Worm (Caenorhabditis elegans) whole organism, L3 larva: ENCODE measurements around the gene F44B9.5.
"Not testable (repeated sequence)": the region's sequence is repeated elsewhere in the genome, so short reads cannot be mapped to it uniquely, and the experiment has no call there.

Experiments
- R02D3.7 ChIP-seq: fragments of 150-350 bp; optimal IDR thresholded peaks from 2 replicates; lab custom pipeline; 2014; ENCODE audit warnings: missing biosample characterization, missing genetic modification characterization
- ZK546.5 ChIP-seq: sonication (generic microtip); optimal IDR thresholded peaks from 2 replicates; lab custom pipeline; 2017; ENCODE audit warnings: missing biosample characterization, missing genetic modification characterization
- egl-27 ChIP-seq: sonication (generic microtip); optimal IDR thresholded peaks from 4 replicates; lab custom pipeline; 2017; ENCODE audit warnings: missing biosample characterization, missing genetic modification reagents, missing genetic modification characterization
- elt-3 ChIP-seq, 3 experiments: fragments of 150-350 bp in 1 of 3; sonication (generic microtip) in 2 of 3; optimal IDR thresholded peaks; 2 replicates in 2 of 3; 4 replicates in 1 of 3; lab custom pipeline; 2014 to 2017; ENCODE audit warnings: missing biosample characterization in 3 of 3, missing genetic modification characterization in 3 of 3
- eor-1 ChIP-seq, 2 experiments: fragments of 150-350 bp; optimal IDR thresholded peaks; 2 replicates each; lab custom pipeline; 2014 to 2018; ENCODE audit warnings: missing biosample characterization in 2 of 2, missing genetic modification characterization in 2 of 2
- fkh-2 ChIP-seq: fragments of 150-350 bp; optimal IDR thresholded peaks from 2 replicates; lab custom pipeline; 2014; ENCODE audit warnings: missing biosample characterization, missing genetic modification reagents, missing genetic modification characterization
- jun-1 ChIP-seq: fragments of 150-350 bp; optimal IDR thresholded peaks from 2 replicates; lab custom pipeline; 2014; ENCODE audit warnings: missing biosample characterization, missing genetic modification reagents, missing genetic modification characterization
- lin-15B ChIP-seq: fragments of 150-350 bp; optimal IDR thresholded peaks from 2 replicates; lab custom pipeline; 2014; ENCODE audit warnings: missing biosample characterization, missing genetic modification characterization
- lin-39 ChIP-seq: fragments of 150-350 bp; optimal IDR thresholded peaks from 2 replicates; lab custom pipeline; 2018; ENCODE audit warnings: missing biosample characterization, missing genetic modification reagents, missing genetic modification characterization
- lsy-12 ChIP-seq: sonication (generic microtip); optimal IDR thresholded peaks from 2 replicates; lab custom pipeline; 2016; ENCODE audit warnings: mild to moderate bottlenecking, missing genetic modification characterization, missing compliant biosample characterization
- nfya-1 ChIP-seq: sonication (generic microtip); optimal IDR thresholded peaks from 2 replicates; lab custom pipeline; 2017; ENCODE audit warnings: missing genetic modification characterization, mild to moderate bottlenecking, missing compliant biosample characterization, antibody characterized with exemption, moderate library complexity; ENCODE audit not compliant: insufficient read depth
- nhr-11 ChIP-seq: fragments of 150-350 bp; optimal IDR thresholded peaks from 2 replicates; lab custom pipeline; 2014; ENCODE audit warnings: missing biosample characterization, missing genetic modification characterization
- nhr-28 ChIP-seq: fragments of 150-350 bp; optimal IDR thresholded peaks from 2 replicates; lab custom pipeline; 2014; ENCODE audit warnings: missing biosample characterization, missing genetic modification characterization
- nhr-43 ChIP-seq: sonication (generic microtip); optimal IDR thresholded peaks from 2 replicates; lab custom pipeline; 2016; ENCODE audit warnings: mild to moderate bottlenecking, missing genetic modification characterization, missing compliant biosample characterization; ENCODE audit not compliant: poor library complexity, severe bottlenecking
- nhr-67 ChIP-seq: fragments of 150-350 bp; optimal IDR thresholded peaks from 2 replicates; lab custom pipeline; 2014; ENCODE audit warnings: missing biosample characterization, missing genetic modification characterization
- nhr-77 ChIP-seq: fragments of 150-350 bp; optimal IDR thresholded peaks from 2 replicates; lab custom pipeline; 2014; ENCODE audit warnings: missing biosample characterization, missing genetic modification characterization
- skn-1 ChIP-seq: fragments of 150-350 bp; optimal IDR thresholded peaks from 2 replicates; lab custom pipeline; 2014; ENCODE audit warnings: missing biosample characterization, missing genetic modification characterization
- snpc-4 ChIP-seq: fragments of 150-350 bp; optimal IDR thresholded peaks from 2 replicates; lab custom pipeline; 2014; ENCODE audit warnings: missing biosample characterization, missing genetic modification characterization
- zag-1 ChIP-seq: fragments of 150-350 bp; optimal IDR thresholded peaks from 2 replicates; lab custom pipeline; 2014; ENCODE audit warnings: missing biosample characterization, missing genetic modification characterization
- ztf-11 ChIP-seq: fragments of 150-350 bp; optimal IDR thresholded peaks from 2 replicates; lab custom pipeline; 2014; ENCODE audit warnings: missing biosample characterization, missing genetic modification characterization

The F44B9.5 gene

ce11 chrIII:7972687-7973086, 43.7 kb downstream of the F44B9.5 start:
- TF ChIP-seq nhr-11 (tag; lab: Kevin White, UChicago) = no peak
- TF ChIP-seq nhr-43 (tag; lab: Kevin White, UChicago) = no peak
- TF ChIP-seq snpc-4 (tag; lab: Kevin White, UChicago) = no peak
- no peak for TF ChIP-seq ZK546.5 (tag; lab: Kevin White, UChicago)
- TF ChIP-seq ztf-11 (tag; lab: Kevin White, UChicago) = no peak
- no peak for TF ChIP-seq egl-27 (tag; lab: Kevin White, UChicago)
- TF ChIP-seq lin-39 = no peak
- TF ChIP-seq R02D3.7 (tag; lab: Kevin White, UChicago) = no peak
- no peak for TF ChIP-seq skn-1
- TF ChIP-seq eor-1 (tag; optimal IDR thresholded peaks at IDR 0.05; lab: Kevin White, UChicago) = no peak
- no peak for TF ChIP-seq lsy-12 (tag; lab: Kevin White, UChicago)
- TF ChIP-seq zag-1 (tag; lab: Kevin White, UChicago) = no peak
- no peak for TF ChIP-seq nhr-77
- no peak for TF ChIP-seq nhr-28 (tag; lab: Kevin White, UChicago)
- TF ChIP-seq jun-1 (tag; lab: Kevin White, UChicago) = no peak

- TF ChIP-seq elt-3 (tag; optimal IDR thresholded peaks at IDR 0.05; lab: Kevin White, UChicago) = no peak
- no peak for TF ChIP-seq fkh-2 (tag; lab: Kevin White, UChicago)
- TF ChIP-seq zag-1 (tag; lab: Kevin White, UChicago) = no peak
Measured at ce11 chrIII:7972061-7972460, 44.3 kb downstream of the F44B9.5 start, which contains the start of gene F54H12.5. Gene F54H12.5 (minus strand): TSS chrIII:7972161.

ce11 chrIII:7969121-7969520, 47.2 kb downstream of the F44B9.5 start, which contains the start of the genes F54H12.8 and F54H12.7:
Gene F54H12.8 (minus strand): TSS chrIII:7969221.
Gene F54H12.7 (plus strand): TSS chrIII:7969349.
- TF ChIP-seq nhr-67 = no peak

ce11 chrIII:7964281-7964680, 52.1 kb downstream of the F44B9.5 start, which contains the start of gene F54H12.2:
Gene F54H12.2 (plus strand): TSS chrIII:7964581.
- not testable (repeated sequence) for TF ChIP-seq lin-15B (tag; lab: Kevin White, UChicago); nfya-1 (tag; lab: Kevin White, UChicago); nhr-77
